Worm (Caenorhabditis elegans): ENCODE results near the gene knl-1.

DNA sequence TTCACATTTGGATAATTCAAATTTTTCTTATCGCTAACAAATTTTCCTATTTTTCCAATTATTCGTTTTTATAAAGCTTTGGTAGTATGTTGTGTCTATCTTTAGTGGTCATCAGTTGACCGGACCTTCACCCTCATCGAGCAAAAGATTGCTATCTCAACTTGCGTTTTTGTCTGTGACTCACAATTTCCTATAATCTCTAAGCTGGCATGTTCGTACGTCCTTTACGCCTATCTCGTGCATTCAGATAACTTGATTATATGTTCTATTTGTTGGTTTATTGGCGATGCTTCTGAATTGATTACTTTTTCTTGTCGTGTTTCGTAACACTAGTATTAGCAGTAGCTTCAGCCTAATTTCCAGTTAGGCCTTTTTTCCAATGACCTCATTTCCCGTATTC lies 29.1 kb downstream of the knl-1 start:
- no peak for TF ChIP-seq crh-2 (tag; optimal IDR thresholded peaks at IDR 0.05)
- TF ChIP-seq ztf-11 (tag; optimal IDR thresholded peaks at IDR 0.05), result no peak

Data from whole organism, L2 larva.